Worm (Caenorhabditis elegans): ENCODE data around the gene mltn-13.

DNA sequence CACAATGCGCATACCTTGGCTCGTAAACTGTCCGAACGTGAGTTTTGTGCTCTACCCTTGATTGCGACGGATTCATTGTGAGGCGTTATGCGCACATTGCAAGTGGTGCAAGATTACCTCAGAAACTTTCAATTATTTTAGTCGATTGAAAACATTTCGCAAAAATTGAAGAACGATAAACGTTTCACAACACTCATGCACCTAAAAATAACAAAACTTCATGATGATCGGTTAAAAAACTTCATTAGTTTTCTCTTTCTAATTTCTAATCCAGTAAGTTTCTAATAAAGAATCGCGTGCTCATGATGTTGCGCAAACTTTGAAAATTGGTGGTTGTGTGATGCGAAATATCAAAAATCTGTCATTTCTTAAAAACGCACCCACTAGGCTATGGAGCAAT, 29.4 kb downstream of the mltn-13 start, which contains the start of gene dop-1:
- TF ChIP-seq lin-13 (GFP tag; optimal IDR thresholded peaks at IDR 0.05): no peak
- no peak for TF ChIP-seq zag-1 (tag; optimal IDR thresholded peaks at IDR 0.05)

All from whole organism, L2 larva.